ENCODE assay signal across 1 fruit fly cellular context in genomic region chrX:15712409-15712808, dm6.
TF ChIP-seq lines count a peak whose summit lies in the region.

TSS of gene HUWE1 (plus strand) at chrX:15712628.

TF ChIP-seq in whole organism, embryonic, 481 proteins besides CTCF, POLR2A, EP300 and RAD21 (continued from another document and continues in another):
- TF ChIP-seq CG4328 (GFP tag; optimal IDR thresholded peaks at IDR 0.05; lab: Kevin White, UChicago) = no peak
- peak; percentile 19 for TF ChIP-seq grau (tag; optimal IDR thresholded peaks at IDR 0.05; lab: Kevin White, UChicago)
- no peak for TF ChIP-seq Chrac-16 (GFP tag; optimal IDR thresholded peaks at IDR 0.05; lab: Kevin White, UChicago)
- no peak for TF ChIP-seq pum (GFP tag; optimal IDR thresholded peaks at IDR 0.05; lab: Kevin White, UChicago)
- TF ChIP-seq TFAM (GFP tag; optimal IDR thresholded peaks at IDR 0.05; lab: Kevin White, UChicago) = no peak
- no peak for TF ChIP-seq peb (GFP tag; IDR thresholded peaks at IDR 0.05; lab: Robert Waterston, UW)
- no peak for TF ChIP-seq CG6254 (GFP tag; optimal IDR thresholded peaks at IDR 0.05; lab: Kevin White, UChicago)
- TF ChIP-seq Bdp1 (GFP tag; optimal IDR thresholded peaks at IDR 0.05; lab: Kevin White, UChicago) = no peak
- no peak for TF ChIP-seq CG18619 (GFP tag; optimal IDR thresholded peaks at IDR 0.05; lab: Kevin White, UChicago)
- no peak for TF ChIP-seq Taf1 (GFP tag; IDR thresholded peaks at IDR 0.05; lab: Robert Waterston, UW)
- peak; percentile 75 for TF ChIP-seq CG2712 (tag; optimal IDR thresholded peaks at IDR 0.05; lab: Kevin White, UChicago)
- no peak for TF ChIP-seq CG11695 (GFP tag; IDR thresholded peaks at IDR 0.05; lab: Robert Waterston, UW)
- no peak for TF ChIP-seq crol (GFP tag; IDR thresholded peaks at IDR 0.05; lab: Robert Waterston, UW)
- peak; percentile 82 for TF ChIP-seq MESR4 (GFP tag; optimal IDR thresholded peaks at IDR 0.05; lab: Kevin White, UChicago)
- TF ChIP-seq CG17568 (GFP tag; optimal IDR thresholded peaks at IDR 0.05; lab: Kevin White, UChicago) = no peak
- no peak for TF ChIP-seq CG6272 (GFP tag; IDR thresholded peaks at IDR 0.05; lab: Robert Waterston, UW)
- TF ChIP-seq CG7963 (GFP tag; IDR thresholded peaks at IDR 0.05; lab: Robert Waterston, UW; ENCODE audit: partially characterized antibody) = peak; percentile 79
- TF ChIP-seq CG4820 (GFP tag; optimal IDR thresholded peaks at IDR 0.05; lab: Kevin White, UChicago) = no peak
- TF ChIP-seq hth (optimal IDR thresholded peaks at IDR 0.05; lab: Kevin White, UChicago) = no peak
- no peak for TF ChIP-seq CG8281 (tag; optimal IDR thresholded peaks at IDR 0.05; lab: Kevin White, UChicago)
- no peak for TF ChIP-seq CG15011 (GFP tag; optimal IDR thresholded peaks at IDR 0.05; lab: Kevin White, UChicago)
- TF ChIP-seq lbe (GFP tag; optimal IDR thresholded peaks at IDR 0.05; lab: Kevin White, UChicago) = no peak
- peak; percentile 82 for TF ChIP-seq Dref (GFP tag; IDR thresholded peaks at IDR 0.05; lab: Robert Waterston, UW)
- TF ChIP-seq mam (GFP tag; optimal IDR thresholded peaks at IDR 0.05; lab: Kevin White, UChicago) = peak; percentile 30
- no peak for TF ChIP-seq bowl (GFP tag; IDR thresholded peaks at IDR 0.05; lab: Robert Waterston, UW)
- no peak for TF ChIP-seq CG10274 (GFP tag; optimal IDR thresholded peaks at IDR 0.05; lab: Kevin White, UChicago)
- TF ChIP-seq NFAT (GFP tag; IDR thresholded peaks at IDR 0.05; lab: Robert Waterston, UW) = no peak
- TF ChIP-seq CG15479 (GFP tag; optimal IDR thresholded peaks at IDR 0.05; lab: Kevin White, UChicago) = no peak
- no peak for TF ChIP-seq CG14965 (GFP tag; optimal IDR thresholded peaks at IDR 0.05; lab: Kevin White, UChicago; ENCODE audit: borderline replicate concordance)
- TF ChIP-seq Atf-2 (GFP tag; optimal IDR thresholded peaks at IDR 0.05; lab: Kevin White, UChicago) = no peak
- TF ChIP-seq NK7.1 (GFP tag; optimal IDR thresholded peaks at IDR 0.05; lab: Kevin White, UChicago) = no peak
- TF ChIP-seq CG6689 (GFP tag; IDR thresholded peaks at IDR 0.05; lab: Robert Waterston, UW) = no peak
- no peak for TF ChIP-seq CG8359 (GFP tag; optimal IDR thresholded peaks at IDR 0.05; lab: Kevin White, UChicago; ENCODE audit: borderline replicate concordance)
- no peak for TF ChIP-seq Kr (GFP tag; optimal IDR thresholded peaks at IDR 0.05; lab: Kevin White, UChicago)
- TF ChIP-seq CG17385 (GFP tag; optimal IDR thresholded peaks at IDR 0.05; lab: Kevin White, UChicago) = no peak
- no peak for TF ChIP-seq CG11398 (GFP tag; optimal IDR thresholded peaks at IDR 0.05; lab: Kevin White, UChicago)
- TF ChIP-seq NfI (GFP tag; optimal IDR thresholded peaks at IDR 0.05; lab: Kevin White, UChicago) = peak; percentile 11
- TF ChIP-seq Oli (tag; optimal IDR thresholded peaks at IDR 0.05; lab: Kevin White, UChicago) = no peak
- no peak for TF ChIP-seq Nf-YC (tag; optimal IDR thresholded peaks at IDR 0.05; lab: Kevin White, UChicago)
- TF ChIP-seq Jarid2 (GFP tag; optimal IDR thresholded peaks at IDR 0.05; lab: Kevin White, UChicago) = no peak
- TF ChIP-seq MBD-R2 (GFP tag; IDR thresholded peaks at IDR 0.05; lab: Robert Waterston, UW) = peak; percentile 56
- no peak for TF ChIP-seq CG9437 (GFP tag; optimal IDR thresholded peaks at IDR 0.05; lab: Kevin White, UChicago)
- TF ChIP-seq aop (GFP tag; IDR thresholded peaks at IDR 0.05; lab: Robert Waterston, UW) = no peak
- TF ChIP-seq CG4404 (GFP tag; IDR thresholded peaks at IDR 0.05; lab: Robert Waterston, UW) = no peak
- no peak for TF ChIP-seq H2.0 (GFP tag; IDR thresholded peaks at IDR 0.05; lab: Robert Waterston, UW)
- TF ChIP-seq CG16779 (GFP tag; IDR thresholded peaks at IDR 0.05; lab: Robert Waterston, UW) = no peak
- TF ChIP-seq CkIIα-i1 (GFP tag; IDR thresholded peaks at IDR 0.05; lab: Robert Waterston, UW) = no peak
- TF ChIP-seq nerfin-1 (tag; optimal IDR thresholded peaks at IDR 0.05; lab: Kevin White, UChicago) = peak; percentile 1
- TF ChIP-seq dan (GFP tag; IDR thresholded peaks at IDR 0.05; lab: Robert Waterston, UW) = no peak
- peak; percentile 86 for TF ChIP-seq unc-4 (GFP tag; IDR thresholded peaks at IDR 0.05; lab: Robert Waterston, UW; ENCODE audit: partially characterized antibody)
- TF ChIP-seq CG32532 (GFP tag; IDR thresholded peaks at IDR 0.05; lab: Robert Waterston, UW) = no peak
- no peak for TF ChIP-seq wek (GFP tag; optimal IDR thresholded peaks at IDR 0.05; lab: Kevin White, UChicago)
- no peak for TF ChIP-seq ind (GFP tag; optimal IDR thresholded peaks at IDR 0.05; lab: Kevin White, UChicago)
- no peak for TF ChIP-seq lmd (GFP tag; IDR thresholded peaks at IDR 0.05; lab: Robert Waterston, UW)
- TF ChIP-seq GATAe (GFP tag; conservative IDR thresholded peaks at IDR 0.05; lab: Robert Waterston, UW) = no peak
- no peak for TF ChIP-seq Ets65A (GFP tag; lab: Kevin White, UChicago)
- no peak for TF ChIP-seq ATbp (GFP tag; optimal IDR thresholded peaks at IDR 0.05; lab: Kevin White, UChicago)
- TF ChIP-seq CG34224 (GFP tag; IDR thresholded peaks at IDR 0.05; lab: Robert Waterston, UW; ENCODE audit: partially characterized antibody) = peak; percentile 85
- no peak for TF ChIP-seq CG5245 (GFP tag; optimal IDR thresholded peaks at IDR 0.05; lab: Kevin White, UChicago)
- TF ChIP-seq CG12071 (GFP tag; optimal IDR thresholded peaks at IDR 0.05; lab: Kevin White, UChicago) = no peak
- TF ChIP-seq ap (GFP tag; IDR thresholded peaks at IDR 0.05; lab: Robert Waterston, UW) = no peak
- peak in 1 of 2 experiments; percentile 4 for TF ChIP-seq dpn (GFP tag; optimal IDR thresholded peaks at IDR 0.05; lab: Kevin White, UChicago)
- TF ChIP-seq CG17359 (tag; optimal IDR thresholded peaks at IDR 0.05; lab: Kevin White, UChicago) = no peak
- TF ChIP-seq CG4730 (GFP tag; IDR thresholded peaks at IDR 0.05; lab: Robert Waterston, UW) = no peak
- no peak for TF ChIP-seq Hr51 (GFP tag; optimal IDR thresholded peaks at IDR 0.05; lab: Kevin White, UChicago)
- peak; percentile 83 for TF ChIP-seq CG16813 (GFP tag; IDR thresholded peaks at IDR 0.05; lab: Robert Waterston, UW; ENCODE audit: partially characterized antibody)
- no peak for TF ChIP-seq jigr1 (GFP tag; IDR thresholded peaks at IDR 0.05; lab: Robert Waterston, UW)
- no peak for TF ChIP-seq cwo (GFP tag; optimal IDR thresholded peaks at IDR 0.05; lab: Kevin White, UChicago)
- TF ChIP-seq CG16863 (GFP tag; optimal IDR thresholded peaks at IDR 0.05; lab: Kevin White, UChicago) = no peak
- peak; percentile 32; the same call in 1 of the 3 replicates for TF ChIP-seq Dbx (GFP tag; IDR thresholded peaks at IDR 0.05; lab: Robert Waterston, UW)
- no peak for TF ChIP-seq wor (GFP tag; IDR thresholded peaks at IDR 0.05; lab: Robert Waterston, UW)
- TF ChIP-seq CG17361 (GFP tag; IDR thresholded peaks at IDR 0.05; lab: Robert Waterston, UW) = no peak
- TF ChIP-seq crp (GFP tag; optimal IDR thresholded peaks at IDR 0.05; lab: Kevin White, UChicago) = peak in 1 of 2 experiments; percentile 29
- TF ChIP-seq phol (tag; optimal IDR thresholded peaks at IDR 0.05; lab: Kevin White, UChicago) = peak; percentile 58
- no peak; the same call in 2 of the 3 replicates for TF ChIP-seq dysf (GFP tag; IDR thresholded peaks at IDR 0.05; lab: Robert Waterston, UW)
- TF ChIP-seq tio (GFP tag; optimal IDR thresholded peaks at IDR 0.05; lab: Kevin White, UChicago) = no peak
- no peak for TF ChIP-seq ase (GFP tag; IDR thresholded peaks at IDR 0.05; lab: Robert Waterston, UW)
- TF ChIP-seq gem (tag; optimal IDR thresholded peaks at IDR 0.05; lab: Kevin White, UChicago) = no peak
- no peak for TF ChIP-seq bsh (GFP tag; optimal IDR thresholded peaks at IDR 0.05; lab: Kevin White, UChicago)
- peak; percentile 71 for TF ChIP-seq row (GFP tag; IDR thresholded peaks at IDR 0.05; lab: Robert Waterston, UW)
- TF ChIP-seq gt (GFP tag; IDR thresholded peaks at IDR 0.05; lab: Robert Waterston, UW) = no peak
- no peak for TF ChIP-seq MTF-1 (GFP tag; optimal IDR thresholded peaks at IDR 0.05; lab: Kevin White, UChicago; ENCODE audit: borderline replicate concordance)
- no peak for TF ChIP-seq tin (GFP tag; optimal IDR thresholded peaks at IDR 0.05; lab: Kevin White, UChicago)
- TF ChIP-seq disco-r (GFP tag; optimal IDR thresholded peaks at IDR 0.05; lab: Kevin White, UChicago) = no peak
- peak; percentile 57 for TF ChIP-seq Aef1 (GFP tag; IDR thresholded peaks at IDR 0.05; lab: Robert Waterston, UW)
- TF ChIP-seq CG8089 (GFP tag; optimal IDR thresholded peaks at IDR 0.05; lab: Kevin White, UChicago) = no peak
- no peak for TF ChIP-seq Drgx (GFP tag; IDR thresholded peaks at IDR 0.05; lab: Robert Waterston, UW)
- TF ChIP-seq chn (GFP tag; optimal IDR thresholded peaks at IDR 0.05; lab: Kevin White, UChicago) = no peak
- no peak for TF ChIP-seq exex (tag; optimal IDR thresholded peaks at IDR 0.05; lab: Kevin White, UChicago)
- TF ChIP-seq pros (GFP tag; optimal IDR thresholded peaks at IDR 0.05; lab: Kevin White, UChicago) = no peak
- TF ChIP-seq zen (tag; optimal IDR thresholded peaks at IDR 0.05; lab: Kevin White, UChicago) = peak; percentile 31
- peak; percentile 61; the same call in 1 of the 2 replicates for TF ChIP-seq ato (GFP tag; IDR thresholded peaks at IDR 0.05; lab: Robert Waterston, UW; ENCODE audit: partially characterized antibody)
- TF ChIP-seq CG33557 (GFP tag; optimal IDR thresholded peaks at IDR 0.05; lab: Kevin White, UChicago) = peak; percentile 5
- no peak for TF ChIP-seq cg (GFP tag; optimal IDR thresholded peaks at IDR 0.05; lab: Kevin White, UChicago)
- peak; percentile 63 for TF ChIP-seq Ets97D (GFP tag; optimal IDR thresholded peaks at IDR 0.05; lab: Kevin White, UChicago)
- TF ChIP-seq ssp (GFP tag; IDR thresholded peaks at IDR 0.05; lab: Robert Waterston, UW) = 0 out of 2 replicates have a peak, but pooled peaks have one; percentile 18
- TF ChIP-seq Hey (tag; optimal IDR thresholded peaks at IDR 0.05; lab: Kevin White, UChicago) = no peak
- no peak for TF ChIP-seq D (optimal IDR thresholded peaks at IDR 0.05; lab: Kevin White, UChicago)
- TF ChIP-seq D (GFP tag; optimal IDR thresholded peaks at IDR 0.05; lab: Kevin White, UChicago) = no peak
- no peak for TF ChIP-seq run (tag; optimal IDR thresholded peaks at IDR 0.05; lab: Kevin White, UChicago)
- peak; percentile 67; the same call in 2 of the 3 replicates for TF ChIP-seq hb (GFP tag; IDR thresholded peaks at IDR 0.05; lab: Robert Waterston, UW; ENCODE audit: partially characterized antibody)
- TF ChIP-seq Opbp (GFP tag; IDR thresholded peaks at IDR 0.05; lab: Robert Waterston, UW; ENCODE audit: partially characterized antibody) = peak; percentile 81
- peak; percentile 83 for TF ChIP-seq Scr (GFP tag; IDR thresholded peaks at IDR 0.05; lab: Robert Waterston, UW; ENCODE audit: partially characterized antibody)
- TF ChIP-seq CG7987 (GFP tag; optimal IDR thresholded peaks at IDR 0.05; lab: Kevin White, UChicago) = peak; percentile 27
- peak; percentile 17 for TF ChIP-seq CG17912 (GFP tag; optimal IDR thresholded peaks at IDR 0.05; lab: Kevin White, UChicago)
- peak; percentile 60 for TF ChIP-seq CG14860 (GFP tag; IDR thresholded peaks at IDR 0.05; lab: Robert Waterston, UW; ENCODE audit: partially characterized antibody)
- TF ChIP-seq ranshi (GFP tag; IDR thresholded peaks at IDR 0.05; lab: Robert Waterston, UW) = no peak
- no peak for TF ChIP-seq CG2678 (tag; optimal IDR thresholded peaks at IDR 0.05; lab: Kevin White, UChicago)
- peak; percentile 71 for TF ChIP-seq HLH4C (GFP tag; IDR thresholded peaks at IDR 0.05; lab: Robert Waterston, UW; ENCODE audit: partially characterized antibody)
- peak; percentile 14 for TF ChIP-seq CG7786 (GFP tag; optimal IDR thresholded peaks at IDR 0.05; lab: Kevin White, UChicago)
- TF ChIP-seq Doc3 (GFP tag; IDR thresholded peaks at IDR 0.05; lab: Robert Waterston, UW; ENCODE audit: partially characterized antibody) = peak; percentile 71
- TF ChIP-seq CG11504 (tag; optimal IDR thresholded peaks at IDR 0.05; lab: Kevin White, UChicago) = no peak
- TF ChIP-seq vnd (GFP tag; IDR thresholded peaks at IDR 0.05; lab: Robert Waterston, UW; ENCODE audit: partially characterized antibody) = peak; percentile 67
- no peak for TF ChIP-seq CG8765 (GFP tag; IDR thresholded peaks at IDR 0.05; lab: Robert Waterston, UW)
- TF ChIP-seq CG13894 (tag; optimal IDR thresholded peaks at IDR 0.05; lab: Kevin White, UChicago) = no peak
- TF ChIP-seq CG13287 (GFP tag; IDR thresholded peaks at IDR 0.05; lab: Robert Waterston, UW; ENCODE audit: partially characterized antibody) = peak; percentile 89
- no peak for TF ChIP-seq Ssrp (tag; optimal IDR thresholded peaks at IDR 0.05; lab: Kevin White, UChicago)
- TF ChIP-seq CG4617 (GFP tag; optimal IDR thresholded peaks at IDR 0.05; lab: Kevin White, UChicago; ENCODE audit: borderline replicate concordance) = peak; percentile 62
- peak; percentile 45; the same call in 1 of the 2 replicates for TF ChIP-seq sob (GFP tag; IDR thresholded peaks at IDR 0.05; lab: Robert Waterston, UW)
- peak; percentile 77 for TF ChIP-seq Neu2 (GFP tag; optimal IDR thresholded peaks at IDR 0.05; lab: Kevin White, UChicago; ENCODE audit: borderline replicate concordance)
- no peak for TF ChIP-seq B-H2 (GFP tag; optimal IDR thresholded peaks at IDR 0.05; lab: Kevin White, UChicago)
- no peak for TF ChIP-seq CG12744 (GFP tag; optimal IDR thresholded peaks at IDR 0.05; lab: Kevin White, UChicago)
- no peak for TF ChIP-seq so (GFP tag; IDR thresholded peaks at IDR 0.05; lab: Robert Waterston, UW)
- peak; percentile 93 for TF ChIP-seq CG14710 (tag; optimal IDR thresholded peaks at IDR 0.05; lab: Kevin White, UChicago)
- TF ChIP-seq emc (GFP tag; optimal IDR thresholded peaks at IDR 0.05; lab: Kevin White, UChicago) = no peak
- peak; percentile 83 for TF ChIP-seq Dll (GFP tag; IDR thresholded peaks at IDR 0.05; lab: Robert Waterston, UW; ENCODE audit: partially characterized antibody)
- no peak for TF ChIP-seq fru (optimal IDR thresholded peaks at IDR 0.05; lab: Kevin White, UChicago)
- TF ChIP-seq nerfin-2 (GFP tag; IDR thresholded peaks at IDR 0.05; lab: Robert Waterston, UW; ENCODE audit: partially characterized antibody) = peak; percentile 57
- no peak for TF ChIP-seq pfk (GFP tag; optimal IDR thresholded peaks at IDR 0.05; lab: Kevin White, UChicago)
- peak in 1 of 2 experiments; percentile 9 for TF ChIP-seq tll (GFP tag; optimal IDR thresholded peaks at IDR 0.05; lab: Kevin White, UChicago)
- no peak for TF ChIP-seq scrt (GFP tag; optimal IDR thresholded peaks at IDR 0.05; lab: Kevin White, UChicago)
- peak; percentile 32 for TF ChIP-seq nom (GFP tag; optimal IDR thresholded peaks at IDR 0.05; lab: Kevin White, UChicago)
- TF ChIP-seq CG10959 (GFP tag; IDR thresholded peaks at IDR 0.05; lab: Robert Waterston, UW) = no peak
- TF ChIP-seq CG18476 (GFP tag; optimal IDR thresholded peaks at IDR 0.05; lab: Kevin White, UChicago) = no peak
